Fruit fly (Drosophila melanogaster) whole organism, embryonic: ENCODE data around the gene CG10730.
A peak's percentile ranks its signal among the peaks of the same experiment; 100 is the strongest.

Experiments
- CG10147 ChIP-seq: fragments of 200-800 bp; sonication (Bioruptor generic); optimal IDR thresholded peaks from 2 replicates; lab custom pipeline; 2019; ENCODE audit warnings: missing biosample characterization, mild to moderate bottlenecking, missing genetic modification characterization, moderate library complexity
- CG11247 ChIP-seq: fragments of 200-800 bp; sonication (Bioruptor generic); IDR thresholded peaks from 2 replicates; pipeline ENCODE4 v1.3.6; 2022; ENCODE audit warnings: missing biosample characterization, missing genetic modification characterization
- CG12299 ChIP-seq: fragments of 200-800 bp; sonication (Bioruptor generic); optimal IDR thresholded peaks from 2 replicates; lab custom pipeline; 2018; ENCODE audit warnings: missing biosample characterization, mild to moderate bottlenecking, missing genetic modification characterization
- CG14965 ChIP-seq: fragments of 200-800 bp; sonication (Bioruptor generic); optimal IDR thresholded peaks from 2 replicates; lab custom pipeline; 2016; ENCODE audit warnings: missing biosample characterization, missing genetic modification characterization, borderline replicate concordance
- CG15073 ChIP-seq: fragments of 200-800 bp; sonication (Bioruptor generic); optimal IDR thresholded peaks from 2 replicates; lab custom pipeline; 2016; ENCODE audit warnings: missing biosample characterization, missing genetic modification characterization
- CG1529 ChIP-seq: fragments of 200-800 bp; sonication (Bioruptor generic); optimal IDR thresholded peaks from 3 replicates; lab custom pipeline; 2018; ENCODE audit warnings: missing biosample characterization, missing genetic modification characterization
- CG17359 ChIP-seq: fragments of 200-800 bp; sonication (Bioruptor generic); optimal IDR thresholded peaks from 3 replicates; lab custom pipeline; 2018; ENCODE audit warnings: missing biosample characterization, mild to moderate bottlenecking, missing genetic modification characterization, moderate library complexity
- CG17829 ChIP-seq: fragments of 200-800 bp; optimal IDR thresholded peaks from 2 replicates; lab custom pipeline; 2019; ENCODE audit warnings: missing biosample characterization, mild to moderate bottlenecking, missing genetic modification characterization, moderate library complexity
- CG18599 ChIP-seq: fragments of 200-800 bp; sonication (Bioruptor generic); optimal IDR thresholded peaks from 3 replicates; lab custom pipeline; 2017; ENCODE audit warnings: missing biosample characterization, missing genetic modification characterization, mild to moderate bottlenecking, moderate library complexity, missing genetic modification reagents
- CG2129 ChIP-seq: fragments of 200-800 bp; sonication (Bioruptor generic); IDR thresholded peaks from 2 replicates; pipeline ENCODE4 v1.3.6; 2022; ENCODE audit warnings: missing biosample characterization, missing genetic modification characterization; ENCODE audit not compliant: partially characterized antibody
- CG30431 ChIP-seq: fragments of 200-800 bp; sonication (Bioruptor generic); optimal IDR thresholded peaks from 2 replicates; lab custom pipeline; 2017; ENCODE audit warnings: missing biosample characterization, missing genetic modification characterization
- CG33213 ChIP-seq: fragments of 200-800 bp; sonication (Bioruptor generic); optimal IDR thresholded peaks from 3 replicates; lab custom pipeline; 2016; ENCODE audit warnings: missing biosample characterization, missing genetic modification characterization
- CG34376 ChIP-seq: fragments of 200-800 bp; sonication (Bioruptor generic); optimal IDR thresholded peaks from 2 replicates; lab custom pipeline; 2018; ENCODE audit warnings: missing biosample characterization, mild to moderate bottlenecking, missing genetic modification characterization
- CG43689 ChIP-seq: fragments of 200-800 bp; sonication (Bioruptor generic); IDR thresholded peaks from 2 replicates; pipeline ENCODE4 v1.3.6; 2022; ENCODE audit warnings: missing biosample characterization, missing genetic modification characterization
- CG4820 ChIP-seq: fragments of 200-800 bp; sonication (Bioruptor generic); optimal IDR thresholded peaks from 3 replicates; lab custom pipeline; 2016; ENCODE audit warnings: missing biosample characterization, missing genetic modification characterization
- CG7357 ChIP-seq: fragments of 200-800 bp; sonication (Bioruptor generic); IDR thresholded peaks from 3 replicates; pipeline ENCODE4 v1.3.6; 2022; ENCODE audit warnings: missing biosample characterization, missing genetic modification characterization
- CG7786 ChIP-seq: fragments of 200-800 bp; sonication (Bioruptor generic); optimal IDR thresholded peaks from 2 replicates; lab custom pipeline; 2016; ENCODE audit warnings: missing biosample characterization, missing genetic modification characterization
- CrebB ChIP-seq: fragments of 200-800 bp; sonication (Bioruptor generic); optimal IDR thresholded peaks from 3 replicates; lab custom pipeline; 2018; ENCODE audit warnings: missing biosample characterization, mild to moderate bottlenecking, missing genetic modification characterization
- Dek ChIP-seq: fragments of 200-800 bp; sonication (Bioruptor generic); optimal IDR thresholded peaks from 3 replicates; lab custom pipeline; 2019; ENCODE audit warnings: missing biosample characterization, mild to moderate bottlenecking, missing genetic modification characterization, moderate library complexity
- Dip2 ChIP-seq: fragments of 200-800 bp; sonication (Bioruptor generic); IDR thresholded peaks from 2 replicates; pipeline ENCODE4 v1.3.6; 2022; ENCODE audit warnings: missing biosample characterization, missing genetic modification characterization
- Dp ChIP-seq: fragments of 200-800 bp; sonication (Bioruptor generic); optimal IDR thresholded peaks from 2 replicates; lab custom pipeline; 2018; ENCODE audit warnings: missing biosample characterization, mild to moderate bottlenecking, missing genetic modification characterization, moderate library complexity
- E2f2 ChIP-seq: fragments of 200-800 bp; sonication (Bioruptor generic); IDR thresholded peaks from 2 replicates; pipeline ENCODE4 v1.3.6; 2022; ENCODE audit warnings: missing biosample characterization, missing genetic modification characterization
- Hr3 ChIP-seq: fragments of 200-800 bp; sonication (Bioruptor generic); optimal IDR thresholded peaks from 3 replicates; lab custom pipeline; 2016; ENCODE audit warnings: missing biosample characterization, missing genetic modification characterization
- Hr78 ChIP-seq, 2 experiments: fragments of 200-800 bp in 1 of 2; fragments of >200 bp in 1 of 2; sonication (Bioruptor generic) in 1 of 2; optimal IDR thresholded peaks; 2 replicates each; lab custom pipeline; 2017 to 2019; ENCODE audit warnings: missing biosample characterization in 2 of 2, missing genetic modification characterization in 2 of 2, mild to moderate bottlenecking in 1 of 2, moderate library complexity in 1 of 2
- MESR4 ChIP-seq: fragments of 200-800 bp; sonication (Bioruptor generic); optimal IDR thresholded peaks from 2 replicates; lab custom pipeline; 2018; ENCODE audit warnings: missing biosample characterization, mild to moderate bottlenecking, missing genetic modification characterization, moderate library complexity
- Max ChIP-seq: fragments of 200-800 bp; sonication (Bioruptor generic); optimal IDR thresholded peaks from 2 replicates; lab custom pipeline; 2016; ENCODE audit warnings: missing biosample characterization, mild to moderate bottlenecking, missing genetic modification characterization
- Nf-YC ChIP-seq: fragments of 200-800 bp; optimal IDR thresholded peaks from 3 replicates; lab custom pipeline; 2019; ENCODE audit warnings: missing biosample characterization, mild to moderate bottlenecking, missing genetic modification characterization, moderate library complexity
- NfI ChIP-seq: fragments of 200-800 bp; sonication (Bioruptor generic); optimal IDR thresholded peaks from 3 replicates; lab custom pipeline; 2018; ENCODE audit warnings: missing biosample characterization, mild to moderate bottlenecking, missing genetic modification characterization, moderate library complexity
- Sin3A ChIP-seq: fragments of >200 bp; optimal IDR thresholded peaks from 2 replicates; lab custom pipeline; 2018
- Sox102F ChIP-seq: fragments of 200-800 bp; sonication (Bioruptor generic); optimal IDR thresholded peaks from 2 replicates; lab custom pipeline; 2018; ENCODE audit warnings: missing biosample characterization, mild to moderate bottlenecking, missing genetic modification characterization, moderate library complexity
- Ssrp ChIP-seq: fragments of 200-800 bp; sonication (Bioruptor generic); optimal IDR thresholded peaks from 2 replicates; lab custom pipeline; 2018; ENCODE audit warnings: missing biosample characterization, mild to moderate bottlenecking, missing genetic modification characterization, moderate library complexity
- Trl ChIP-seq, 3 experiments: fragments of >200 bp in 2 of 3; fragments of 200-800 bp in 1 of 3; sonication (Bioruptor generic) in 1 of 3; optimal IDR thresholded peaks; 2 replicates in 1 of 3; 3 replicates in 2 of 3; lab custom pipeline; 2016 to 2017; ENCODE audit warnings: missing biosample characterization in 1 of 3, missing genetic modification characterization in 1 of 3
- abd-A ChIP-seq: fragments of 200-800 bp; sonication (Bioruptor generic); optimal IDR thresholded peaks from 3 replicates; lab custom pipeline; 2019; ENCODE audit warnings: missing biosample characterization, mild to moderate bottlenecking, missing genetic modification characterization, moderate library complexity
- amos ChIP-seq: fragments of 200-800 bp; sonication (Bioruptor generic); IDR thresholded peaks from 2 replicates; pipeline ENCODE4 v1.3.6; 2022; ENCODE audit warnings: missing biosample characterization, missing genetic modification characterization; ENCODE audit not compliant: partially characterized antibody
- ara ChIP-seq: fragments of 200-800 bp; sonication (Bioruptor generic); IDR thresholded peaks from 2 replicates; pipeline ENCODE4 v1.3.6; 2022; ENCODE audit warnings: missing biosample characterization, missing genetic modification characterization
- az2 ChIP-seq: fragments of 200-800 bp; sonication (Bioruptor generic); optimal IDR thresholded peaks from 3 replicates; lab custom pipeline; 2016; ENCODE audit warnings: missing biosample characterization, missing genetic modification characterization
- caup ChIP-seq: fragments of 200-800 bp; sonication (Bioruptor generic); optimal IDR thresholded peaks from 3 replicates; lab custom pipeline; 2017; ENCODE audit warnings: missing biosample characterization, mild to moderate bottlenecking, missing genetic modification characterization, moderate library complexity; ENCODE audit not compliant: severe bottlenecking
- danr ChIP-seq: fragments of 200-800 bp; sonication (Bioruptor generic); IDR thresholded peaks from 2 replicates; pipeline ENCODE4 v1.3.6; 2022; ENCODE audit warnings: missing biosample characterization, missing genetic modification characterization
- eve ChIP-seq, 2 experiments: fragments of >200 bp; optimal IDR thresholded peaks; 2 replicates each; lab custom pipeline; 2017; ENCODE audit warnings: missing biosample characterization in 2 of 2, missing genetic modification characterization in 2 of 2
- exex ChIP-seq: fragments of 200-800 bp; sonication (Bioruptor generic); optimal IDR thresholded peaks from 4 replicates; lab custom pipeline; 2018; ENCODE audit warnings: missing biosample characterization, mild to moderate bottlenecking, missing genetic modification characterization, moderate library complexity
- jing ChIP-seq: fragments of 200-800 bp; sonication (Bioruptor generic); optimal IDR thresholded peaks from 2 replicates; lab custom pipeline; 2018; ENCODE audit warnings: missing biosample characterization, mild to moderate bottlenecking, missing genetic modification characterization
- jumu ChIP-seq: fragments of 200-800 bp; sonication (Bioruptor generic); optimal IDR thresholded peaks from 3 replicates; lab custom pipeline; 2016; ENCODE audit warnings: missing biosample characterization, missing genetic modification characterization
- lov ChIP-seq, 2 experiments: fragments of 200-800 bp in 1 of 2; fragments of >200 bp in 1 of 2; sonication (Bioruptor generic) in 1 of 2; IDR thresholded peaks in 1 of 2; optimal IDR thresholded peaks in 1 of 2; 2 replicates in 1 of 2; 3 replicates in 1 of 2; pipeline versions ENCODE4 v1.3.6 to Lab custom; 2017 to 2022; ENCODE audit warnings: missing biosample characterization in 1 of 2, missing genetic modification characterization in 1 of 2
- pb ChIP-seq: fragments of 200-800 bp; sonication (Bioruptor generic); optimal IDR thresholded peaks from 3 replicates; lab custom pipeline; 2016; ENCODE audit warnings: missing biosample characterization, missing genetic modification characterization
- pros ChIP-seq: fragments of 200-800 bp; sonication (Bioruptor generic); optimal IDR thresholded peaks from 3 replicates; lab custom pipeline; 2019; ENCODE audit warnings: missing biosample characterization, mild to moderate bottlenecking, missing genetic modification characterization, moderate library complexity
- pzg ChIP-seq: fragments of 200-800 bp; sonication (Bioruptor generic); optimal IDR thresholded peaks from 3 replicates; lab custom pipeline; 2018; ENCODE audit warnings: missing biosample characterization, mild to moderate bottlenecking, missing genetic modification characterization, moderate library complexity
- sima ChIP-seq: fragments of 200-800 bp; sonication (Bioruptor generic); optimal IDR thresholded peaks from 2 replicates; lab custom pipeline; 2016; ENCODE audit warnings: missing biosample characterization, missing genetic modification characterization
- slou ChIP-seq: fragments of 200-800 bp; sonication (Bioruptor generic); optimal IDR thresholded peaks from 3 replicates; lab custom pipeline; 2016; ENCODE audit warnings: missing biosample characterization, missing genetic modification characterization
- zfh2 ChIP-seq: fragments of 200-800 bp; sonication (Bioruptor generic); optimal IDR thresholded peaks from 2 replicates; lab custom pipeline; 2016; ENCODE audit warnings: missing biosample characterization, missing genetic modification characterization

The CG10730 gene

DNA sequence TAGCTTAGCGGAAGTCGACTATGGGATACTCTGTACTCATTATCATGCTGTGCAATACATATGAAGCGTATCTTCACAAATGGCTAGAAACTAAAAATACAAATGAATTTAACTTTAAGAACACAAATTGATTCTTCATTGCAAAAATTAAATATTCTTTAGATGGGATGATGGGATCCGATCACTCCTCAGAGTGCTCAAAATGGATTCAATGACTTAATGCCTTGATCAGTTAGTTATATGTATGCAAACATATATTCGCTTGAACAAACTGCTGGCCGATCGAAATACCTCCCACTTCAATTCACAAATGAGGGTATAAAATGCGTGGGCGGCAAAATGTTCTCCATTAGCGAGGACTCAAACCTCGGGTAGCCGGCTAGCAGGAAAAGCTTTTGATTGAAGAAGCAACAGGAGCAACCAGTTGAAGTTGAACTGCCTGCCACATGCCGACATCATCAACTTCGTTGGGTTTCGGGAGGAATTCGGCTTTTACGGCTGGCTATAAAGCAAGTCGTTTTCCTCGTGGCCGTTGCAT lies 44.5 kb downstream of the CG10730 start, which contains the start of gene sNPF (continued):
- TF ChIP-seq CG14965: no peak
- TF ChIP-seq CG15073 (GFP tag; lab: Kevin White, UChicago): no peak
- TF ChIP-seq az2 (GFP tag; lab: Kevin White, UChicago): peak; percentile 14
- no peak for TF ChIP-seq lov (optimal IDR thresholded peaks at IDR 0.05; lab: Kevin White, UChicago)
- peak; percentile 16; the same call in 1 of the 3 replicates for TF ChIP-seq lov (GFP tag; IDR thresholded peaks at IDR 0.05; lab: Robert Waterston, UW)
- TF ChIP-seq CG11247 (GFP tag; lab: Robert Waterston, UW): no peak
- TF ChIP-seq CG34376 (GFP tag; lab: Kevin White, UChicago): peak; percentile 28
- TF ChIP-seq caup: peak; percentile 71
- no peak for TF ChIP-seq amos
- peak; percentile 71 for TF ChIP-seq CG10147 (GFP tag; lab: Kevin White, UChicago)
- peak; percentile 20 for TF ChIP-seq Sox102F
- TF ChIP-seq Hr3 (GFP tag; lab: Kevin White, UChicago): peak; percentile 37
- no peak for TF ChIP-seq CG2129 (GFP tag; lab: Robert Waterston, UW)
- peak in 1 of 2 experiments; percentile 80 for TF ChIP-seq eve (GFP tag; optimal IDR thresholded peaks at IDR 0.05; lab: Kevin White, UChicago)
- TF ChIP-seq zfh2 (GFP tag; lab: Kevin White, UChicago): peak; percentile 58
- no peak for TF ChIP-seq jing (GFP tag; lab: Kevin White, UChicago)
- TF ChIP-seq Dp (GFP tag; lab: Kevin White, UChicago): no peak
- no peak for TF ChIP-seq danr
- TF ChIP-seq CG33213 (GFP tag; lab: Kevin White, UChicago): no peak
- TF ChIP-seq sima (GFP tag; lab: Kevin White, UChicago): no peak
- TF ChIP-seq Sin3A (lab: Kevin White, UChicago): no peak
- no peak for TF ChIP-seq CG17829 (tag; lab: Kevin White, UChicago)
- peak; percentile 80 for TF ChIP-seq CG7786 (GFP tag; lab: Kevin White, UChicago)
- peak; percentile 50 for TF ChIP-seq CG30431 (GFP tag; lab: Kevin White, UChicago)
- TF ChIP-seq NfI (GFP tag; lab: Kevin White, UChicago): peak; percentile 46
- TF ChIP-seq jumu (GFP tag; lab: Kevin White, UChicago): peak; percentile 45
- TF ChIP-seq CG7357 (GFP tag; lab: Robert Waterston, UW): no peak
- TF ChIP-seq CrebB: peak; percentile 7
- no peak for TF ChIP-seq Ssrp (tag; lab: Kevin White, UChicago)
- TF ChIP-seq slou (GFP tag; lab: Kevin White, UChicago): peak; percentile 25
- no peak for TF ChIP-seq pzg (GFP tag; lab: Kevin White, UChicago)
- TF ChIP-seq CG1529 (GFP tag; lab: Kevin White, UChicago): no peak
- TF ChIP-seq CG12299 (tag; lab: Kevin White, UChicago): no peak
- TF ChIP-seq Dek (tag; lab: Kevin White, UChicago): peak; percentile 55
- TF ChIP-seq CG4820 (GFP tag; lab: Kevin White, UChicago): no peak
- no peak for TF ChIP-seq ara (GFP tag; lab: Robert Waterston, UW)
- no peak for TF ChIP-seq CG17359
- no peak for TF ChIP-seq CG43689
- no peak for TF ChIP-seq Nf-YC (tag; lab: Kevin White, UChicago)
- TF ChIP-seq Dip2 (GFP tag; lab: Robert Waterston, UW): no peak
- TF ChIP-seq pb (GFP tag; lab: Kevin White, UChicago): peak; percentile 37
- TF ChIP-seq Max (GFP tag; lab: Kevin White, UChicago): no peak
- no peak; the same call in 1 of the 2 replicates for TF ChIP-seq E2f2 (GFP tag; lab: Robert Waterston, UW)
- TF ChIP-seq abd-A (tag; lab: Kevin White, UChicago): no peak
- TF ChIP-seq MESR4 (GFP tag; lab: Kevin White, UChicago): no peak
- no peak for TF ChIP-seq pros
- TF ChIP-seq Trl (optimal IDR thresholded peaks at IDR 0.05; lab: Kevin White, UChicago): no peak
- peak; percentile 41 for TF ChIP-seq Trl (GFP tag; optimal IDR thresholded peaks at IDR 0.05; lab: Kevin White, UChicago)
- TF ChIP-seq Hr78 (GFP tag; optimal IDR thresholded peaks at IDR 0.05; lab: Kevin White, UChicago): no peak
- TF ChIP-seq exex (tag; lab: Kevin White, UChicago): no peak
- TF ChIP-seq CG18599 (GFP tag; lab: Kevin White, UChicago): peak; percentile 83
